Worm (Caenorhabditis elegans) whole organism, L2 larva: ENCODE data around the gene F07B10.4.

Experiments used
- R02D3.7 ChIP-seq: fragments of 150-350 bp; optimal IDR thresholded peaks from 2 replicates; lab custom pipeline; 2014; ENCODE audit warnings: missing biosample characterization, missing genetic modification characterization
- aly-2 ChIP-seq: fragments of 150-350 bp; optimal IDR thresholded peaks from 2 replicates; lab custom pipeline; 2014; ENCODE audit warnings: missing biosample characterization, missing genetic modification characterization
- ama-1 ChIP-seq: fragments of 150-350 bp; optimal IDR thresholded peaks from 2 replicates; lab custom pipeline; 2018; ENCODE audit warnings: inconsistent platforms
- ceh-16 ChIP-seq: fragments of 150-350 bp; optimal IDR thresholded peaks from 2 replicates; lab custom pipeline; 2014; ENCODE audit warnings: missing biosample characterization, missing genetic modification characterization
- elt-1 ChIP-seq: fragments of 150-350 bp; optimal IDR thresholded peaks from 2 replicates; lab custom pipeline; 2014; ENCODE audit warnings: missing biosample characterization, missing genetic modification characterization
- lin-13 ChIP-seq: fragments of 150-350 bp; optimal IDR thresholded peaks from 2 replicates; lab custom pipeline; 2014; ENCODE audit warnings: missing biosample characterization, missing genetic modification reagents, missing genetic modification characterization
- mdl-1 ChIP-seq, 2 experiments: fragments of 150-350 bp in 1 of 2; sonication (generic microtip) in 1 of 2; optimal IDR thresholded peaks; 2 replicates each; lab custom pipeline; 2017; ENCODE audit warnings: missing biosample characterization in 2 of 2, missing genetic modification characterization in 2 of 2
- nhr-10 ChIP-seq: sonication (generic microtip); optimal IDR thresholded peaks from 2 replicates; lab custom pipeline; 2017; ENCODE audit warnings: missing biosample characterization, missing genetic modification characterization
- sem-4 ChIP-seq: fragments of 150-350 bp; optimal IDR thresholded peaks from 2 replicates; lab custom pipeline; 2014; ENCODE audit warnings: missing biosample characterization, missing genetic modification reagents, missing genetic modification characterization
- skn-1 ChIP-seq: sonication (generic microtip); optimal IDR thresholded peaks from 2 replicates; lab custom pipeline; 2017; ENCODE audit warnings: missing biosample characterization, missing genetic modification characterization
- sma-3 ChIP-seq: sonication (generic microtip); optimal IDR thresholded peaks from 2 replicates; lab custom pipeline; 2016; ENCODE audit warnings: missing genetic modification reagents, missing genetic modification characterization, missing compliant biosample characterization
- ztf-11 ChIP-seq: sonication (generic microtip); optimal IDR thresholded peaks from 2 replicates; lab custom pipeline; 2017; ENCODE audit warnings: missing biosample characterization, missing genetic modification characterization

DNA sequence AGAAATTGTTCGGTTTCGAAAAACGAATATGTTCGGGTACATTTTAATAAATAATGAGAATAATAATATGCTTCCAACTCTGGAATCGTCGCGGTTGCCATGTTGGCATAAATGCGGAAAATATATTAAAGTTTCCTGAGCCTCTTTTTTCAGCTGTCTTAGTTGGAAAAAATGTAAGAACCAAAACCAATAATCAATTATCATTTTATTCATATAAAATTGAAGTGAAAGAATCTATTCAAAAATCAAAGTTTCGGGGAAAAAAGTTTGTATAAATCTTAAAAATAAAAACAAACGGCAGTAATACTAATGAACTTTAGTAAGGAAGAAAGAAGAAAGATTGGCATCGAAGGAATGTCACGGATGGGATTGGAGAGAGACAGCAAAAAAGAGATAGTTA lies 42.0 kb upstream of the F07B10.4 start, which contains the start of gene srh-45:
- TF ChIP-seq ama-1 (no peak), elt-1 (tag; lab: Kevin White, UChicago) (no peak), ztf-11 (tag; lab: Kevin White, UChicago) (no peak), aly-2 (no peak), lin-13 (no peak), mdl-1 (tag; optimal IDR thresholded peaks at IDR 0.05; lab: Kevin White, UChicago) (no peak), nhr-10 (tag; lab: Kevin White, UChicago) (no peak), sem-4 (tag; lab: Kevin White, UChicago) (no peak), R02D3.7 (no peak), skn-1 (tag; lab: Kevin White, UChicago) (no peak), ceh-16 (tag; lab: Kevin White, UChicago) (no peak), sma-3 (GFP tag; lab: Kevin White, UChicago) (no peak)
